Worm (Caenorhabditis elegans) whole organism, L2 larva: ENCODE measurements around the gene C08F11.1.
"Not testable (repeated sequence)": the region's sequence is repeated elsewhere in the genome, so short reads cannot be mapped to it uniquely, and the experiment has no call there.

Source experiments
- C34F6.9 ChIP-seq: fragments of 150-350 bp; optimal IDR thresholded peaks from 2 replicates; lab custom pipeline; 2014; ENCODE audit warnings: missing biosample characterization, missing genetic modification characterization
- F13H6.1 ChIP-seq: sonication (generic microtip); optimal IDR thresholded peaks from 2 replicates; lab custom pipeline; 2016; ENCODE audit warnings: missing genetic modification characterization, missing compliant biosample characterization
- Y55F3AM.14 ChIP-seq: fragments of 200-800 bp; sonication (Bioruptor generic); optimal IDR thresholded peaks from 2 replicates; lab custom pipeline; 2018; ENCODE audit warnings: mild to moderate bottlenecking, missing genetic modification characterization, missing compliant biosample characterization
- ZK546.5 ChIP-seq: sonication (generic microtip); optimal IDR thresholded peaks from 2 replicates; lab custom pipeline; 2017; ENCODE audit warnings: missing biosample characterization, missing genetic modification characterization
- alr-1 ChIP-seq: fragments of 150-350 bp; optimal IDR thresholded peaks from 2 replicates; lab custom pipeline; 2014; ENCODE audit warnings: missing biosample characterization, missing genetic modification characterization
- aly-2 ChIP-seq: fragments of 150-350 bp; optimal IDR thresholded peaks from 2 replicates; lab custom pipeline; 2014; ENCODE audit warnings: missing biosample characterization, missing genetic modification characterization
- ama-1 ChIP-seq: fragments of 150-350 bp; optimal IDR thresholded peaks from 2 replicates; lab custom pipeline; 2018; ENCODE audit warnings: inconsistent platforms
- blmp-1 ChIP-seq: sonication (generic microtip); optimal IDR thresholded peaks from 2 replicates; lab custom pipeline; 2017; ENCODE audit warnings: missing genetic modification characterization, mild to moderate bottlenecking, missing compliant biosample characterization, antibody characterized with exemption, moderate library complexity; ENCODE audit not compliant: insufficient read depth
- ceh-16 ChIP-seq: fragments of 150-350 bp; optimal IDR thresholded peaks from 2 replicates; lab custom pipeline; 2014; ENCODE audit warnings: missing biosample characterization, missing genetic modification characterization
- crh-2 ChIP-seq: sonication (generic microtip); optimal IDR thresholded peaks from 2 replicates; lab custom pipeline; 2017; ENCODE audit warnings: missing biosample characterization, missing genetic modification characterization
- dmd-4 ChIP-seq: sonication (generic microtip); optimal IDR thresholded peaks from 2 replicates; lab custom pipeline; 2017; ENCODE audit warnings: missing biosample characterization, missing genetic modification characterization
- elt-1 ChIP-seq: fragments of 150-350 bp; optimal IDR thresholded peaks from 2 replicates; lab custom pipeline; 2014; ENCODE audit warnings: missing biosample characterization, missing genetic modification characterization
- gmeb-1 ChIP-seq: fragments of 150-350 bp; optimal IDR thresholded peaks from 2 replicates; lab custom pipeline; 2014; ENCODE audit warnings: missing biosample characterization, missing genetic modification characterization
- lin-11 ChIP-seq: fragments of 150-350 bp; sonication (generic microtip); optimal IDR thresholded peaks from 2 replicates; lab custom pipeline; 2014; ENCODE audit warnings: missing biosample characterization, missing genetic modification characterization, inconsistent platforms, mixed read lengths
- lin-13 ChIP-seq: fragments of 150-350 bp; optimal IDR thresholded peaks from 2 replicates; lab custom pipeline; 2014; ENCODE audit warnings: missing biosample characterization, missing genetic modification reagents, missing genetic modification characterization
- lsy-2 ChIP-seq, 2 experiments: fragments of 150-350 bp in 1 of 2; sonication (generic microtip) in 1 of 2; optimal IDR thresholded peaks; 2 replicates each; lab custom pipeline; 2014 to 2017; ENCODE audit warnings: missing biosample characterization in 2 of 2, missing genetic modification characterization in 2 of 2
- mbf-1 ChIP-seq: sonication (generic microtip); optimal IDR thresholded peaks from 2 replicates; lab custom pipeline; 2017; ENCODE audit warnings: missing biosample characterization, missing genetic modification characterization
- nhr-10 ChIP-seq: sonication (generic microtip); optimal IDR thresholded peaks from 2 replicates; lab custom pipeline; 2017; ENCODE audit warnings: missing biosample characterization, missing genetic modification characterization
- nhr-11 ChIP-seq: fragments of 150-350 bp; optimal IDR thresholded peaks from 2 replicates; lab custom pipeline; 2014; ENCODE audit warnings: missing biosample characterization, missing genetic modification characterization
- nhr-12 ChIP-seq: fragments of 150-350 bp; optimal IDR thresholded peaks from 2 replicates; lab custom pipeline; 2014; ENCODE audit warnings: missing biosample characterization, missing genetic modification characterization
- nhr-129 ChIP-seq: fragments of 150-350 bp; optimal IDR thresholded peaks from 2 replicates; lab custom pipeline; 2014; ENCODE audit warnings: missing biosample characterization, missing genetic modification characterization
- nhr-23 ChIP-seq: fragments of 150-350 bp; optimal IDR thresholded peaks from 2 replicates; lab custom pipeline; 2014; ENCODE audit warnings: missing biosample characterization, missing genetic modification reagents, missing genetic modification characterization
- nhr-237 ChIP-seq: fragments of 150-350 bp; optimal IDR thresholded peaks from 2 replicates; lab custom pipeline; 2014; ENCODE audit warnings: missing biosample characterization, missing genetic modification characterization
- nhr-25 ChIP-seq: fragments of 150-350 bp; sonication (generic microtip); optimal IDR thresholded peaks from 3 replicates; lab custom pipeline; 2014; ENCODE audit warnings: missing biosample characterization, missing genetic modification characterization
- nhr-6 ChIP-seq: fragments of 150-350 bp; optimal IDR thresholded peaks from 2 replicates; lab custom pipeline; 2014; ENCODE audit warnings: missing biosample characterization, missing genetic modification characterization
- sem-4 ChIP-seq: fragments of 150-350 bp; optimal IDR thresholded peaks from 2 replicates; lab custom pipeline; 2014; ENCODE audit warnings: missing biosample characterization, missing genetic modification reagents, missing genetic modification characterization
- skn-1 ChIP-seq: sonication (generic microtip); optimal IDR thresholded peaks from 2 replicates; lab custom pipeline; 2017; ENCODE audit warnings: missing biosample characterization, missing genetic modification characterization
- sma-3 ChIP-seq: sonication (generic microtip); optimal IDR thresholded peaks from 2 replicates; lab custom pipeline; 2016; ENCODE audit warnings: missing genetic modification reagents, missing genetic modification characterization, missing compliant biosample characterization
- snpc-4 ChIP-seq: fragments of 150-350 bp; optimal IDR thresholded peaks from 2 replicates; lab custom pipeline; 2014; ENCODE audit warnings: missing biosample characterization, missing genetic modification characterization
- unc-39 ChIP-seq: fragments of 150-350 bp; optimal IDR thresholded peaks from 2 replicates; lab custom pipeline; 2014; ENCODE audit warnings: missing biosample characterization, missing genetic modification characterization
- unc-55 ChIP-seq: fragments of 150-350 bp; sonication (generic microtip); optimal IDR thresholded peaks from 3 replicates; lab custom pipeline; 2014; ENCODE audit warnings: missing biosample characterization, missing genetic modification reagents, missing genetic modification characterization
- unc-62 ChIP-seq: fragments of 150-350 bp; optimal IDR thresholded peaks from 2 replicates; lab custom pipeline; 2014; ENCODE audit warnings: missing biosample characterization, missing genetic modification reagents, missing genetic modification characterization
- zag-1 ChIP-seq: fragments of 150-350 bp; optimal IDR thresholded peaks from 2 replicates; lab custom pipeline; 2014; ENCODE audit warnings: missing biosample characterization, missing genetic modification characterization
- ztf-11 ChIP-seq: sonication (generic microtip); optimal IDR thresholded peaks from 2 replicates; lab custom pipeline; 2017; ENCODE audit warnings: missing biosample characterization, missing genetic modification characterization
- ztf-4 ChIP-seq: fragments of 150-350 bp; optimal IDR thresholded peaks from 2 replicates; lab custom pipeline; 2014; ENCODE audit warnings: missing biosample characterization, missing genetic modification characterization

C08F11.1 gene

ce11 chrIV:13623533-13623932 lies at the start of gene C08F11.1:
C08F11.1 (plus strand) TSS chrIV:13623833.
- TF ChIP-seq Y55F3AM.14 (GFP tag; lab: Kevin White, UChicago): no peak
- no peak for TF ChIP-seq nhr-237 (tag; lab: Kevin White, UChicago)
- TF ChIP-seq sem-4 (tag; lab: Kevin White, UChicago): no peak
- TF ChIP-seq aly-2: no peak
- TF ChIP-seq gmeb-1: no peak
- no peak for TF ChIP-seq unc-39
- TF ChIP-seq sma-3 (GFP tag; lab: Kevin White, UChicago): no peak

ce11 chrIV:13574733-13575132 lies 48.9 kb upstream of the C08F11.1 start, which contains the start of gene srd-10:
srd-10 (plus strand) TSS chrIV:13575033.
- TF ChIP-seq unc-39: no peak
- TF ChIP-seq lsy-2 (tag; optimal IDR thresholded peaks at IDR 0.05; lab: Kevin White, UChicago): no peak
- TF ChIP-seq snpc-4 (tag; lab: Kevin White, UChicago): no peak
- TF ChIP-seq nhr-25 (tag; lab: Kevin White, UChicago): no peak
- TF ChIP-seq nhr-23 (tag; lab: Kevin White, UChicago): no peak
- no peak for TF ChIP-seq blmp-1
- no peak for TF ChIP-seq ZK546.5 (tag; lab: Kevin White, UChicago)
- no peak for TF ChIP-seq dmd-4 (tag; lab: Kevin White, UChicago)
- no peak for TF ChIP-seq crh-2 (tag; lab: Kevin White, UChicago)
- TF ChIP-seq nhr-237 (tag; lab: Kevin White, UChicago): no peak
- no peak for TF ChIP-seq nhr-10
- TF ChIP-seq nhr-6 (tag; lab: Kevin White, UChicago): no peak
- no peak for TF ChIP-seq elt-1 (tag; lab: Kevin White, UChicago)
- TF ChIP-seq skn-1 (tag; lab: Kevin White, UChicago): no peak

DNA sequence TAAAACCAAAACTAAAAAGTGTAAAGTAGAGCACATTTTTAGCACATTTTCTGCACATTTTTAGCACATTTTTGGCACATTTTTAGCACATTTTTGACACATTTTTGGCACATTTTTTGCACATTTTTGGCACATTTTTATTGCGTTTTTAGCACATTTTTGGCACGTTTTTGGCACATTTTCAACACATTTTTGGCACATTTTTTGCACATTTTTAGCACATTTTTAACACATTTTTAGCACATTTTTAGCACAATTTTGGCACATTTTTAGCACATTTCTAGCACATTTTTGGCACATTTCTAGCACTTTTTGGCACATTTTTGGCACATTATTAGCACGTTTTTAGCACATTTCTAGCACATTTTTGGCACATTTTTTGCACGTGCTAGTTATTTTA lies 48.0 kb upstream of the C08F11.1 start:
- no peak for TF ChIP-seq nhr-129
- TF ChIP-seq ztf-4 (tag; lab: Kevin White, UChicago): no peak
- no peak for TF ChIP-seq F13H6.1 (tag; lab: Kevin White, UChicago)
- no peak for TF ChIP-seq nhr-10
- TF ChIP-seq ama-1 (lab: Kevin White, UChicago): no peak
- TF ChIP-seq, all 48 proteins: peak for 0

DNA sequence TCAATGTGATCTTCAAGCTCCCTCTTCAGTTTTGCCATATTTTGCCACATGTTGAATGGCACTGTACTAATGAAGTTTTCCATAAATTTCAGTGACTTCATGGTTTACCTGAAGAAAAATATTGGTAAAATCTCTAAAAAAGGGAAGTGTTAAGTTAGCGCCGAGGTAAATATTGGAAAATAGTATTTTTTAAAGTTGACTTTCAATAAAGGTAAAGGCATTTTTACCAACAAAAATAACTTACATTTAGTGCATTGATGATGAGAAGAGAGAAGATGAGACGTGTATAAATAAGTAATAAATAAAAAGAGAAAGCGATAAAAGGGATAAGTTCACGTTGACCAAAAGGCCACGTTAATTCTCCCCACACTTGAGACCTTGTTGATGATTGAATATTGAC lies 45.5 kb upstream of the C08F11.1 start, which contains the start of gene Y45F10B.8:
Gene Y45F10B.8 (minus strand): TSS at position 101 of the 400 bp plus-strand sequence.
- not testable (repeated sequence) for TF ChIP-seq nhr-10; snpc-4 (tag; lab: Kevin White, UChicago); lin-11 (tag; lab: Kevin White, UChicago)

DNA sequence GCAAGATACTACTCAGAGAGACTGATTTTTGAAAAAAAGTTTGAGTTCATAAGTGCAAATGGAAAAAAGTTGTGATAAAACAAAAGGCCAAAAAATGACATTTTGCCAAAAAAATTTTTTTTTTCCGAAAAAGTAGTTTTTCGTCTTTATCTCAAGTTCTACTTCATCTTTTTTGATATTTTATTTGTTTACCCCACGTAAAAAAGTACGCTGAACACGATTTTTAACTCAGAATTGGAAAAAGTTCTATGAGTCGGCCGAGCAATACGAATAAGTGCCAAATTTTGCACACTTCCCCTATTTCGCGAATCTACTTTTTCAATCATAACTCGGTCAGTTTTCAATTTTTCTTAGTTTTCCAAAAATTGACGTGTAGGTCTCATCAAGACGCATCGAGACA lies 44.7 kb upstream of the C08F11.1 start, which contains the start of gene sru-16:
Gene sru-16 (plus strand): TSS at position 301 of the 400 bp plus-strand sequence.
- TF ChIP-seq sma-3 (GFP tag; lab: Kevin White, UChicago); nhr-11 (tag; lab: Kevin White, UChicago); snpc-4 (tag; lab: Kevin White, UChicago): not testable (repeated sequence)

DNA sequence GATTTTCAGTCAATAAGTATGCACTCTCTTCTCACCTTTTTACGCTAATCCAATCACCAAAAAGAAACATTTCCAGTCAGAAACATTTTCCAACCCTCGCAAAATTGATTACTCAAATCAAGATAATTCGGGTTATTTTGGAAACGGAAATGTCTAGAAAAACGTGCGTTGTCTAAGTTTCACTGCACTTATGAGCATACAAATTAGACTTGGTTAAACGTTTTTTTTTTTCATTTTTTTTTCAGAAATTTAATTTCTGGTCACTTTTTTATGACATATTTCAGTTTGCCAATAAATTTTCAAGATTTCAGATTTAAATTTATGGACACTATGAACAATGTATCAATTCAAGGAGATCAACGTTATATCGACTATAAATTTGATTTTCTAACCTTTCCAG lies 40.7 kb upstream of the C08F11.1 start, which contains the start of gene sru-12:
Gene sru-12 (plus strand): TSS at position 301 of the 400 bp plus-strand sequence.
- no peak for TF ChIP-seq alr-1
- TF ChIP-seq unc-62 (GFP tag; lab: Kevin White, UChicago): no peak
- TF ChIP-seq F13H6.1 (tag; lab: Kevin White, UChicago): no peak
- TF ChIP-seq nhr-12 (tag; lab: Kevin White, UChicago): no peak
- TF ChIP-seq C34F6.9 (tag; lab: Kevin White, UChicago): no peak
- TF ChIP-seq ZK546.5 (tag; lab: Kevin White, UChicago): no peak

- TF ChIP-seq nhr-11 (tag; lab: Kevin White, UChicago) (no peak), dmd-4 (tag; lab: Kevin White, UChicago) (no peak), ztf-11 (tag; lab: Kevin White, UChicago) (no peak), mbf-1 (tag; lab: Kevin White, UChicago) (no peak), aly-2 (no peak), gmeb-1 (no peak), ceh-16 (no peak), crh-2 (tag; lab: Kevin White, UChicago) (no peak), lin-13 (GFP tag; lab: Kevin White, UChicago) (no peak), zag-1 (tag; lab: Kevin White, UChicago) (no peak), unc-55 (GFP tag; lab: Kevin White, UChicago) (no peak), sma-3 (GFP tag; lab: Kevin White, UChicago) (no peak)
Observed at ce11 chrIV:13584646-13585045, 39.0 kb upstream of the C08F11.1 start, which contains the start of gene sru-11. sru-11 (plus strand) TSS chrIV:13584946.
